Worm (Caenorhabditis elegans): ENCODE data around the gene mrps-11.

mrps-11 gene

DNA sequence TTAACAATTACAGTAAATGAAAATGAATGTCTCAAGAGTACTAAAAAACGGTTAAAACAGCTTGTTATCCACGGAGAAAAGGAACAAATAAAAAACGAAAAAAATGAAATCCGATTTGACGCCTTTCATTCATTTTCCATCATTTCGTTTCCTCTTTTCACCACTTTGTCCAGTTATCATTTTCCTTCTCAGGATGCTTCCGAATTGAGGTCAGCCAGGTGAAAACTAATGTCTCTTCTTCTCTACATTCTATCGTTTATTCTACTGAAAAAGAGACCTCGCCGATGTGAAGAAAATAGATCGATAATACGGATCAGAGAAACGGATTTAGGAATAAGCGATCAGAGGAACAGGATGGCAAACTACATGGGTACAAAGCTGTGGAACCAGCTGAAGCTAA is 31.7 kb upstream of the mrps-11 start:
- peak; percentile 99 for TF ChIP-seq blmp-1 (tag; optimal IDR thresholded peaks at IDR 0.05)
- TF ChIP-seq lir-3 (tag; optimal IDR thresholded peaks at IDR 0.05; ENCODE audit: poor library complexity): no peak

DNA sequence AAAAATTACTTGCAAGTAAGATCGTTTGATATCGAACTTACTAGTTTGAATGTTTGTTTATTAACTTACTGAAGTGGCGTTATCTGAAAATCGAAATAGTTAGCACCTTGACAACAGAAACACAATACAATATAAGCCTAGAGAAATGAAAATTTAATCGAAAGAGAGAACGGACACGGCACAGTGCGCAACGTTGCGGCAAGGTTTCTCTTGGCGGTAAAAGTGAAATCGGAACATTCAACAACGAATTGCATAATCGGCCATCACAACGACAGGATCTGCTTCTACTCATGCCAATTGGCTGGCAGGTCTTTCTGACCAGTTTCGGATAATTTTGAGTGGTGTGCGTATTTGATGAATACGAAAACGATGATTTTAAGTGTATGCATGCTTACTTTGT is 31.1 kb upstream of the mrps-11 start, which contains the start of gene dyf-4:
Gene dyf-4, minus strand, starts transcription at position 213 of the 400 bp plus-strand sequence.
- TF ChIP-seq grh-1 (GFP tag; IDR thresholded peaks at IDR 0.05) (no peak), blmp-1 (tag; optimal IDR thresholded peaks at IDR 0.05) (peak; percentile 93)

DNA sequence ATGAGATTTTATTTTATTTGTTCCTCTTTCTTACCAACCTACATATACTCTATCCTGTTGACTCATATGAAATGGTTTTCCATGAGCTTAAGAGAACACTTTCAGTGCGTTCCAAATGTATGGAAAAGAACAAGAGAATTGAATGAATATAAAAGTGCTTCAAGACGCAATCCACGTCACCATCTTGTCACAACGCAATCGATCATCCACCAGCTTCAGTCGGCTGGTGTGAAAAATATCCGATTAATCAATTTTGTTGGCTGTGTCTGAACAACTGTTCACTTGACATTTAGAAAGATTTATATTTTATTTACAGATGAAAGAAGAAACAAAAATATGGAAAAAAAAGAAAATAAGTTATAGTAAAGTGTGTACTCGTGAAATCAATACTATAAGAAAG is 28.9 kb upstream of the mrps-11 start:
- no peak for TF ChIP-seq ztf-11 (tag; optimal IDR thresholded peaks at IDR 0.05)
- TF ChIP-seq vab-15 (tag; optimal IDR thresholded peaks at IDR 0.05): no peak
- TF ChIP-seq nhr-90 (tag; optimal IDR thresholded peaks at IDR 0.05; ENCODE audit: poor library complexity): no peak
- TF ChIP-seq fkh-8 (tag; optimal IDR thresholded peaks at IDR 0.05): no peak
- no peak for TF ChIP-seq isw-1 (GFP tag; IDR thresholded peaks at IDR 0.05)
- TF ChIP-seq nhr-28 (tag; optimal IDR thresholded peaks at IDR 0.05): no peak
- TF ChIP-seq nhr-47 (tag; optimal IDR thresholded peaks at IDR 0.05): no peak
- TF ChIP-seq nhr-12 (tag; optimal IDR thresholded peaks at IDR 0.05): no peak
- TF ChIP-seq ceh-90 (tag; optimal IDR thresholded peaks at IDR 0.05): no peak

DNA sequence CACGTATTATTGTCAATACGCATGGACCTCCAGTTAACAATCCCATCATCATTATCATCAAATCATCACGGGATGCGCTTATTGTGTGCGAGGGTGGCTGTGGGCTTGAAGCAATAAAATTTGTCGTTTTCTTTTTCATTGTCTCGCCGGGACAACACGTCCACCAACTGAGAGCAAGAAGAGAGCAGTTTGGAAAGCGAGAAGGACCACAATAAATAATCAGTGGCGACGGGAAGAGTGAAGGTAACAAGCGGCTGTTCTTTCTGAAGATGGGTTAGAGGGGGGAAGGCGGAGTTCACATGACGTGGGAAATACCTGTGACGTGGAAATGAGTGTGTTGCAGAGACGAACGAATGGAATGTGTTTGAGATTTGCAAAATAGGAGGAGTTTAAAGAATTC is 24.3 kb upstream of the mrps-11 start:
- TF ChIP-seq lin-35 (GFP tag; optimal IDR thresholded peaks at IDR 0.05): no peak
- peak; percentile 37 for TF ChIP-seq ztf-4 (tag; optimal IDR thresholded peaks at IDR 0.05)
- peak; percentile 45 for TF ChIP-seq swsn-7 (tag; optimal IDR thresholded peaks at IDR 0.05)
- TF ChIP-seq aha-1 (tag; optimal IDR thresholded peaks at IDR 0.05): no peak
- peak; percentile 45 to 53 for TF ChIP-seq lsy-2 (tag; optimal IDR thresholded peaks at IDR 0.05)
- peak; percentile 21 for TF ChIP-seq pax-3 (tag; optimal IDR thresholded peaks at IDR 0.05)
- peak; percentile 82 for TF ChIP-seq unc-130 (tag; optimal IDR thresholded peaks at IDR 0.05)
- peak; percentile 28 for TF ChIP-seq nhr-47 (tag; optimal IDR thresholded peaks at IDR 0.05)
- peak; percentile 62 for TF ChIP-seq nhr-19 (GFP tag; conservative IDR thresholded peaks at IDR 0.05)
- peak; percentile 3 for TF ChIP-seq pag-3 (tag; optimal IDR thresholded peaks at IDR 0.05; ENCODE audit: borderline replicate concordance, insufficient read depth)
- no peak for TF ChIP-seq alr-1 (tag; optimal IDR thresholded peaks at IDR 0.05; ENCODE audit: borderline replicate concordance)
- no peak for TF ChIP-seq C16A3.4 (tag; optimal IDR thresholded peaks at IDR 0.05)
- peak; percentile 36 for TF ChIP-seq lin-39 (tag; optimal IDR thresholded peaks at IDR 0.05)
- TF ChIP-seq sox-4 (tag; optimal IDR thresholded peaks at IDR 0.05): no peak
- no peak for TF ChIP-seq jun-1 (tag; optimal IDR thresholded peaks at IDR 0.05)
- TF ChIP-seq ceh-63 (GFP tag; optimal IDR thresholded peaks at IDR 0.05): no peak
- TF ChIP-seq rnt-1 (tag; optimal IDR thresholded peaks at IDR 0.05): peak; percentile 86
- TF ChIP-seq mep-1 (tag; optimal IDR thresholded peaks at IDR 0.05): peak; percentile 30
- TF ChIP-seq F16B12.6 (tag; optimal IDR thresholded peaks at IDR 0.05): no peak
- peak; percentile 5 for TF ChIP-seq tbx-2 (tag; optimal IDR thresholded peaks at IDR 0.05)
- peak; percentile 3 for TF ChIP-seq lir-3 (tag; optimal IDR thresholded peaks at IDR 0.05; ENCODE audit: poor library complexity)
- no peak for TF ChIP-seq dsc-1 (tag; optimal IDR thresholded peaks at IDR 0.05)
- no peak for TF ChIP-seq grh-1 (GFP tag; IDR thresholded peaks at IDR 0.05)
- peak; percentile 91 for TF ChIP-seq nhr-71 (tag; optimal IDR thresholded peaks at IDR 0.05)
- no peak for TF ChIP-seq efl-1 (optimal IDR thresholded peaks at IDR 0.05)
- TF ChIP-seq efl-1 (GFP tag; optimal IDR thresholded peaks at IDR 0.05 in 1 of 2): no peak
- no peak for TF ChIP-seq hpl-2 (GFP tag; optimal IDR thresholded peaks at IDR 0.05)
- TF ChIP-seq lin-14 (GFP tag; optimal IDR thresholded peaks at IDR 0.05): peak; percentile 95
- TF ChIP-seq vab-15 (tag; optimal IDR thresholded peaks at IDR 0.05): peak; percentile 50
- TF ChIP-seq aly-2 (tag; optimal IDR thresholded peaks at IDR 0.05): no peak
- TF ChIP-seq elt-3 (tag; optimal IDR thresholded peaks at IDR 0.05): no peak
- peak; percentile 65 for TF ChIP-seq snu-23 (GFP tag; optimal IDR thresholded peaks at IDR 0.05)
- TF ChIP-seq nhr-20 (tag; optimal IDR thresholded peaks at IDR 0.05): peak; percentile 71

All from whole organism, L1 larva.